Fruit fly (Drosophila melanogaster): ENCODE data around the gene aos.

aos gene

dm6 chr3L:16480408-16481193 is 2.8 kb downstream of the aos start (continued):
- TF ChIP-seq Rel (GFP tag; optimal IDR thresholded peaks at IDR 0.05) (no peak), Rel (tag; optimal IDR thresholded peaks at IDR 0.05) (peak; percentile 1), br (GFP tag; optimal IDR thresholded peaks at IDR 0.05) (peak; percentile 73), Vsx2 (GFP tag; optimal IDR thresholded peaks at IDR 0.05; ENCODE audit: partially characterized antibody) (no peak), Jra (GFP tag; optimal IDR thresholded peaks at IDR 0.05) (peak; percentile 29), ey (GFP tag; optimal IDR thresholded peaks at IDR 0.05) (peak; percentile 81), Myc (optimal IDR thresholded peaks at IDR 0.05) (no peak), CrebA (GFP tag; optimal IDR thresholded peaks at IDR 0.05; ENCODE audit: borderline replicate concordance) (no peak), rgr (GFP tag; optimal IDR thresholded peaks at IDR 0.05) (peak; percentile 83), dl (GFP tag; optimal IDR thresholded peaks at IDR 0.05; ENCODE audit: insufficient read depth in 1 of 2, partially characterized antibody in 2 of 2) (no peak), foxo (GFP tag; optimal IDR thresholded peaks at IDR 0.05) (peak in 1 of 2 experiments; percentile 84), HLH106 (tag; optimal IDR thresholded peaks at IDR 0.05) (peak; percentile 75), sage (GFP tag; optimal IDR thresholded peaks at IDR 0.05) (peak; percentile 6), Sp1 (GFP tag; optimal IDR thresholded peaks at IDR 0.05) (peak; percentile 66), psq (GFP tag; optimal IDR thresholded peaks at IDR 0.05) (peak; percentile 72)

- TF ChIP-seq usp (GFP tag; optimal IDR thresholded peaks at IDR 0.05) (no peak), Rel (GFP tag; optimal IDR thresholded peaks at IDR 0.05) (no peak), Rel (tag; optimal IDR thresholded peaks at IDR 0.05) (no peak), Dif (GFP tag; optimal IDR thresholded peaks at IDR 0.05; ENCODE audit: partially characterized antibody) (no peak)
These were observed 4.7 kb downstream of the aos start for dm6 chr3L:16478608-16479203.

- TF ChIP-seq foxo (GFP tag; optimal IDR thresholded peaks at IDR 0.05), result no peak
- TF ChIP-seq Hr83 (GFP tag; optimal IDR thresholded peaks at IDR 0.05; ENCODE audit: poor library complexity, severe bottlenecking), result peak; percentile 23
- no peak for TF ChIP-seq CG32264 (GFP tag; optimal IDR thresholded peaks at IDR 0.05)
- no peak for TF ChIP-seq Rel (GFP tag; optimal IDR thresholded peaks at IDR 0.05)
- no peak for TF ChIP-seq Rel (tag; optimal IDR thresholded peaks at IDR 0.05)
These were observed 5.7 kb downstream of the aos start for dm6 chr3L:16477730-16478129.

- TF ChIP-seq Dif (GFP tag; optimal IDR thresholded peaks at IDR 0.05; ENCODE audit: partially characterized antibody), result no peak
- no peak for TF ChIP-seq usp (GFP tag; optimal IDR thresholded peaks at IDR 0.05)
- TF ChIP-seq CrebA (GFP tag; optimal IDR thresholded peaks at IDR 0.05; ENCODE audit: borderline replicate concordance), result peak; percentile 73
- peak; percentile 37 for TF ChIP-seq Dfd (GFP tag; optimal IDR thresholded peaks at IDR 0.05)
- TF ChIP-seq Rel (GFP tag; optimal IDR thresholded peaks at IDR 0.05), result no peak
- TF ChIP-seq Rel (tag; optimal IDR thresholded peaks at IDR 0.05), result no peak
These were observed 6.2 kb downstream of the aos start for dm6 chr3L:16477134-16477702.

dm6 chr3L:16476709-16477119 is 6.7 kb downstream of the aos start:
- TF ChIP-seq ey (GFP tag; optimal IDR thresholded peaks at IDR 0.05) (peak; percentile 41), rgr (GFP tag; optimal IDR thresholded peaks at IDR 0.05) (peak; percentile 70), psq (GFP tag; optimal IDR thresholded peaks at IDR 0.05) (peak; percentile 83), CG9705 (GFP tag; optimal IDR thresholded peaks at IDR 0.05) (peak; percentile 51), Myc (optimal IDR thresholded peaks at IDR 0.05) (no peak), HLH106 (tag; optimal IDR thresholded peaks at IDR 0.05) (peak; percentile 83), woc (GFP tag; optimal IDR thresholded peaks at IDR 0.05) (peak; percentile 70), N (GFP tag; optimal IDR thresholded peaks at IDR 0.05) (no peak), tai (GFP tag; optimal IDR thresholded peaks at IDR 0.05) (no peak), Dfd (GFP tag; optimal IDR thresholded peaks at IDR 0.05) (no peak), dmrt93B (GFP tag; optimal IDR thresholded peaks at IDR 0.05) (peak; percentile 69), fru (GFP tag; optimal IDR thresholded peaks at IDR 0.05) (peak; percentile 62), Hnf4 (GFP tag; optimal IDR thresholded peaks at IDR 0.05) (peak; percentile 36), brk (GFP tag; optimal IDR thresholded peaks at IDR 0.05) (peak; percentile 32), Rel (GFP tag; optimal IDR thresholded peaks at IDR 0.05) (no peak), Rel (tag; optimal IDR thresholded peaks at IDR 0.05) (peak; percentile 20), Sp1 (GFP tag; optimal IDR thresholded peaks at IDR 0.05) (peak; percentile 89), OdsH (GFP tag; optimal IDR thresholded peaks at IDR 0.05) (peak; percentile 69), foxo (GFP tag; optimal IDR thresholded peaks at IDR 0.05) (peak in 1 of 2 experiments; percentile 77), dsf (GFP tag; optimal IDR thresholded peaks at IDR 0.05; ENCODE audit: borderline replicate concordance) (no peak), Vsx2 (GFP tag; optimal IDR thresholded peaks at IDR 0.05; ENCODE audit: partially characterized antibody) (no peak), pan (optimal IDR thresholded peaks at IDR 0.05) (no peak), h (GFP tag; optimal IDR thresholded peaks at IDR 0.05) (peak; percentile 54)
